Fruit fly (Drosophila melanogaster): ENCODE data around the gene Cpr62Bc.

Gene Cpr62Bc

dm6 chr3L:1866021-1866811 is 24.3 kb upstream of the Cpr62Bc start:
- TF ChIP-seq Sox102F (GFP tag; optimal IDR thresholded peaks at IDR 0.05): no peak
- TF ChIP-seq dac (GFP tag; optimal IDR thresholded peaks at IDR 0.05): no peak
- no peak for TF ChIP-seq net (GFP tag; optimal IDR thresholded peaks at IDR 0.05)
- peak; percentile 55 for TF ChIP-seq CG6276 (GFP tag; optimal IDR thresholded peaks at IDR 0.05)
- peak; percentile 31 to 38 for TF ChIP-seq ss (GFP tag; optimal IDR thresholded peaks at IDR 0.05)
- peak; percentile 69 for TF ChIP-seq CG6854 (GFP tag; optimal IDR thresholded peaks at IDR 0.05)
- 0 out of 3 replicates have a peak, but pooled peaks have one; percentile 17 for TF ChIP-seq CG8119 (GFP tag; IDR thresholded peaks at IDR 0.05)
- TF ChIP-seq CG7368 (GFP tag; optimal IDR thresholded peaks at IDR 0.05): peak; percentile 9
- TF ChIP-seq svp (GFP tag): peak; percentile 96
- no peak for TF ChIP-seq OdsH (GFP tag; optimal IDR thresholded peaks at IDR 0.05)
- TF ChIP-seq CG1621 (tag; optimal IDR thresholded peaks at IDR 0.05): peak; percentile 3
- peak; percentile 11; the same call in 1 of the 2 replicates for TF ChIP-seq CG15336 (GFP tag; IDR thresholded peaks at IDR 0.05)
- TF ChIP-seq CG16779 (tag; optimal IDR thresholded peaks at IDR 0.05): peak; percentile 23

- TF ChIP-seq Eip78C (GFP tag): peak; percentile 72
- TF ChIP-seq Eip93F (GFP tag; optimal IDR thresholded peaks at IDR 0.05): no peak
- no peak for TF ChIP-seq CG10631 (GFP tag; optimal IDR thresholded peaks at IDR 0.05)
- TF ChIP-seq acj6 (GFP tag; optimal IDR thresholded peaks at IDR 0.05): peak; percentile 28
- peak; percentile 73 for TF ChIP-seq Hr39 (GFP tag; optimal IDR thresholded peaks at IDR 0.05)
- peak; percentile 55 for TF ChIP-seq esn (GFP tag; optimal IDR thresholded peaks at IDR 0.05)
- peak; percentile 52 for TF ChIP-seq lz (GFP tag; optimal IDR thresholded peaks at IDR 0.05)
- peak; percentile 30 for TF ChIP-seq Ets96B (tag; optimal IDR thresholded peaks at IDR 0.05)
- no peak for TF ChIP-seq CG11762 (GFP tag; optimal IDR thresholded peaks at IDR 0.05; ENCODE audit: insufficient read depth)
- TF ChIP-seq CG10669 (GFP tag; optimal IDR thresholded peaks at IDR 0.05): peak; percentile 30
- TF ChIP-seq cyc (GFP tag; optimal IDR thresholded peaks at IDR 0.05): peak; percentile 70
- no peak for TF ChIP-seq CG9139 (GFP tag; optimal IDR thresholded peaks at IDR 0.05)
- peak; percentile 69 for TF ChIP-seq CG3032 (tag; optimal IDR thresholded peaks at IDR 0.05)
- no peak for TF ChIP-seq OdsH (GFP tag; optimal IDR thresholded peaks at IDR 0.05)
- peak; percentile 56 for TF ChIP-seq Hr4 (GFP tag; optimal IDR thresholded peaks at IDR 0.05)
- no peak for TF ChIP-seq pdm3 (GFP tag; optimal IDR thresholded peaks at IDR 0.05)
- peak; percentile 73 for TF ChIP-seq CG31627 (GFP tag; optimal IDR thresholded peaks at IDR 0.05)
- no peak for TF ChIP-seq CG8319 (GFP tag; optimal IDR thresholded peaks at IDR 0.05)
- TF ChIP-seq net (GFP tag; optimal IDR thresholded peaks at IDR 0.05): no peak
- no peak for TF ChIP-seq fd59A (GFP tag; optimal IDR thresholded peaks at IDR 0.05)
- TF ChIP-seq fd85E (GFP tag; optimal IDR thresholded peaks at IDR 0.05): no peak
- TF ChIP-seq Ets21C (GFP tag; optimal IDR thresholded peaks at IDR 0.05): peak; percentile 50
- no peak for TF ChIP-seq CG4318 (GFP tag; optimal IDR thresholded peaks at IDR 0.05)
- no peak for TF ChIP-seq CG34406 (GFP tag; optimal IDR thresholded peaks at IDR 0.05)
- peak; percentile 2 for TF ChIP-seq dsx (GFP tag; optimal IDR thresholded peaks at IDR 0.05; ENCODE audit: poor library complexity, severe bottlenecking)
- no peak for TF ChIP-seq Met (GFP tag; optimal IDR thresholded peaks at IDR 0.05)
- TF ChIP-seq CG6792 (GFP tag; optimal IDR thresholded peaks at IDR 0.05): no peak
- peak; percentile 12 for TF ChIP-seq CG6808 (GFP tag; optimal IDR thresholded peaks at IDR 0.05)
- no peak for TF ChIP-seq Sox102F (GFP tag; optimal IDR thresholded peaks at IDR 0.05)
- no peak for TF ChIP-seq CG8632 (GFP tag; optimal IDR thresholded peaks at IDR 0.05)
- TF ChIP-seq CG32006 (GFP tag; optimal IDR thresholded peaks at IDR 0.05): peak; percentile 51
- no peak for TF ChIP-seq CG7368 (GFP tag; optimal IDR thresholded peaks at IDR 0.05)
- TF ChIP-seq CG3919 (GFP tag; optimal IDR thresholded peaks at IDR 0.05): peak; percentile 41
- peak; percentile 40; the same call in 1 of the 2 replicates for TF ChIP-seq Gug (GFP tag; IDR thresholded peaks at IDR 0.05)
- no peak for TF ChIP-seq CG16779 (tag; optimal IDR thresholded peaks at IDR 0.05)
- TF ChIP-seq topi (GFP tag; optimal IDR thresholded peaks at IDR 0.05): peak; percentile 40
- no peak for TF ChIP-seq CG11294 (GFP tag; IDR thresholded peaks at IDR 0.05)
- TF ChIP-seq spab (GFP tag; optimal IDR thresholded peaks at IDR 0.05): no peak
- TF ChIP-seq CG8119 (GFP tag; IDR thresholded peaks at IDR 0.05): no peak
- TF ChIP-seq Lpt (GFP tag; optimal IDR thresholded peaks at IDR 0.05): peak; percentile 34
Measured at dm6 chr3L:1865121-1865727, 23.3 kb upstream of the Cpr62Bc start, which contains the start of the genes HBS1 and CG12025. Gene HBS1, minus strand, starts transcription at chr3L:1865240. Gene CG12025, plus strand, starts transcription at chr3L:1865430.

All from whole organism, prepupa.